Fruit fly (Drosophila melanogaster): ENCODE measurements around the gene CG4582.
A peak's percentile ranks its signal among the peaks of the same experiment; 100 is the strongest.

The CG4582 gene

DNA sequence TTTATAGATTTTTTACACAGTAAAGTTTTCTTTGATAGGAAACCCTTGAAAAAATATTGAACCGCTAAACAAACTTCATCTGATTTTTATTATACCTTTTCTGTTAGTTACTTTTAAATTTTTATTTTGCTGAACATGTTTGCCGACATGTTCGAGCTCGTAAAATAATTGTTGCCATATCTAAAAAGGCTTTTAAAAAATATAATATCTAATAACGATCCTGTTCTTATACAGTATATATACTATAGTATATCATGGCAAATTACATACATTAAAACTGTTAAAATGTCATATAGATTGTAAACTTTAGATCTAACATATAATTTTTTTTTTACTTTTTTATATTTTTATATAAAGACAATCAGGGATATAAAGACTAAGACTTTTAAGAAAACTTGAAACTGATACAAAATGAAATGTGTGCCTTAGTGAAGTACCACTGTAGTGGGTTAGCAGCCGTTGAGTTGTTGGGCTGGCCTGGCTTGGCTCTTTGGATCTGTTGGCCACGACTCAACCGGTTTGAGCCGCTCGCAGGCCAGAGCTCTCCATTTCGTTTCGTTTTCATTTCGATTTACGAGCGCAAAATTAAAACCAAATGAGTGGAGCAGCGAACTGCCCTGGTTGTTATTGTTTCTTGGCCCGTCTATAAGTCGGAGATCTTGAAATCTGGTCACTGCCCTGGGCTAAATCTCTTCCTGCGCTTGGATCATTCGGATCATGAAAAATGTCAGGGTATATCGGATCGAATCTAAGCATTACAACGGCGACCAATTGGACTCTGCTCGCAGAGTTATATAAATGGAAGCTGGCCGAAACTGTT is 50.4 kb downstream of the CG4582 start (continued):
- TF ChIP-seq CG6683 (GFP tag; optimal IDR thresholded peaks at IDR 0.05), result no peak
- peak; percentile 11 for TF ChIP-seq bcd (GFP tag; optimal IDR thresholded peaks at IDR 0.05)
- TF ChIP-seq CG17912 (GFP tag; optimal IDR thresholded peaks at IDR 0.05), result no peak
- peak in 1 of 2 experiments; percentile 5 for TF ChIP-seq Pdp1 (GFP tag; optimal IDR thresholded peaks at IDR 0.05)
- TF ChIP-seq CG17361 (GFP tag; IDR thresholded peaks at IDR 0.05), result peak; percentile 55; the same call in 2 of the 3 replicates
- no peak for TF ChIP-seq CTCF (GFP tag; optimal IDR thresholded peaks at IDR 0.05)
- TF ChIP-seq CG5180 (GFP tag; optimal IDR thresholded peaks at IDR 0.05), result no peak
- TF ChIP-seq CG11696 (GFP tag; IDR thresholded peaks at IDR 0.05), result no peak
- no peak for TF ChIP-seq emc (GFP tag; optimal IDR thresholded peaks at IDR 0.05)
- TF ChIP-seq CG4282 (GFP tag; optimal IDR thresholded peaks at IDR 0.05), result no peak
- TF ChIP-seq klu (GFP tag; IDR thresholded peaks at IDR 0.05), result no peak
- peak; percentile 27; the same call in 1 of the 2 replicates for TF ChIP-seq CG17328 (GFP tag; IDR thresholded peaks at IDR 0.05)
- TF ChIP-seq fd3F (GFP tag; optimal IDR thresholded peaks at IDR 0.05), result no peak
- TF ChIP-seq jing (GFP tag; optimal IDR thresholded peaks at IDR 0.05), result no peak
- TF ChIP-seq cato (GFP tag; optimal IDR thresholded peaks at IDR 0.05; ENCODE audit: borderline replicate concordance), result no peak
- no peak for TF ChIP-seq CG6654 (GFP tag; optimal IDR thresholded peaks at IDR 0.05)
- no peak for TF ChIP-seq prd (optimal IDR thresholded peaks at IDR 0.05)
- no peak for TF ChIP-seq prd (GFP tag; IDR thresholded peaks at IDR 0.05)
- TF ChIP-seq fru (optimal IDR thresholded peaks at IDR 0.05), result no peak
- TF ChIP-seq p53 (GFP tag; optimal IDR thresholded peaks at IDR 0.05), result no peak
- no peak for TF ChIP-seq Nf-YC (tag; optimal IDR thresholded peaks at IDR 0.05)
- TF ChIP-seq lab (GFP tag; optimal IDR thresholded peaks at IDR 0.05), result peak; percentile 7
- no peak for TF ChIP-seq Optix (GFP tag; IDR thresholded peaks at IDR 0.05)
- TF ChIP-seq NFAT (GFP tag; IDR thresholded peaks at IDR 0.05), result no peak
- peak; percentile 88 for TF ChIP-seq grau (tag; optimal IDR thresholded peaks at IDR 0.05)
- no peak for TF ChIP-seq CG1603 (tag; optimal IDR thresholded peaks at IDR 0.05)
- no peak for TF ChIP-seq wdn (GFP tag; IDR thresholded peaks at IDR 0.05)
- TF ChIP-seq HmgZ (tag; optimal IDR thresholded peaks at IDR 0.05), result no peak
- TF ChIP-seq Dad (GFP tag; optimal IDR thresholded peaks at IDR 0.05), result no peak
- 0 out of 3 replicates have a peak, but pooled peaks have one; percentile 21 for TF ChIP-seq tgo (GFP tag; IDR thresholded peaks at IDR 0.05)
- no peak for TF ChIP-seq D (optimal IDR thresholded peaks at IDR 0.05)
- no peak for TF ChIP-seq D (GFP tag; optimal IDR thresholded peaks at IDR 0.05)
- no peak for TF ChIP-seq CG4707 (GFP tag; optimal IDR thresholded peaks at IDR 0.05)
- 0 out of 2 replicates have a peak, but pooled peaks have one; percentile 35 for TF ChIP-seq CG32532 (GFP tag; IDR thresholded peaks at IDR 0.05)
- TF ChIP-seq dmrt11E (tag; optimal IDR thresholded peaks at IDR 0.05), result peak; percentile 40
- no peak for TF ChIP-seq CG4854 (GFP tag; optimal IDR thresholded peaks at IDR 0.05)
- no peak for TF ChIP-seq CG8290 (GFP tag; optimal IDR thresholded peaks at IDR 0.05)
- no peak for TF ChIP-seq CG8290 (tag; optimal IDR thresholded peaks at IDR 0.05)
- TF ChIP-seq fu2 (GFP tag; optimal IDR thresholded peaks at IDR 0.05), result no peak
- no peak for TF ChIP-seq sim (GFP tag; IDR thresholded peaks at IDR 0.05)
- no peak for TF ChIP-seq CG2116 (GFP tag; optimal IDR thresholded peaks at IDR 0.05)
- no peak for TF ChIP-seq da (GFP tag; optimal IDR thresholded peaks at IDR 0.05)
- TF ChIP-seq CG34422 (GFP tag; IDR thresholded peaks at IDR 0.05), result no peak
- TF ChIP-seq C15 (GFP tag; IDR thresholded peaks at IDR 0.05), result no peak
- no peak for TF ChIP-seq HmgD (GFP tag; optimal IDR thresholded peaks at IDR 0.05)
- peak; percentile 41 for TF ChIP-seq CG12769 (tag; optimal IDR thresholded peaks at IDR 0.05)
- no peak for TF ChIP-seq nerfin-1 (tag; optimal IDR thresholded peaks at IDR 0.05)
- no peak for TF ChIP-seq YL-1 (GFP tag; optimal IDR thresholded peaks at IDR 0.05)
- TF ChIP-seq chn (GFP tag; optimal IDR thresholded peaks at IDR 0.05), result no peak
- no peak; the same call in 1 of the 2 replicates for TF ChIP-seq CG13287 (GFP tag; IDR thresholded peaks at IDR 0.05; ENCODE audit: partially characterized antibody)
- no peak; the same call in 1 of the 2 replicates for TF ChIP-seq MBD-R2 (GFP tag; IDR thresholded peaks at IDR 0.05)
- TF ChIP-seq NK7.1 (GFP tag; optimal IDR thresholded peaks at IDR 0.05), result no peak
